Fruit fly (Drosophila melanogaster) whole organism: ENCODE results near the gene CG15387.

ENCODE experiments used
- CG8478 ChIP-seq: fragments of >200 bp; optimal IDR thresholded peaks from 2 replicates; lab custom pipeline; 2018; ENCODE audit warnings: inconsistent platforms
- pan ChIP-seq: fragments of >200 bp; optimal IDR thresholded peaks from 2 replicates; lab custom pipeline; 2017
- psq ChIP-seq: fragments of >200 bp; optimal IDR thresholded peaks from 2 replicates; lab custom pipeline; 2017

- TF ChIP-seq psq (lab: Kevin White, UChicago): no peak
- no peak for TF ChIP-seq CG8478 (lab: Kevin White, UChicago)
- no peak for TF ChIP-seq pan
These were observed 39.1 kb upstream of the CG15387 start, which contains the start of gene CG34049 for dm6 chr2L:2265221-2265620.
